Worm (Caenorhabditis elegans): Measurements from ENCODE around the gene T26H5.8.

Gene T26H5.8

ce11 chrV:15432457-15432856 lies at the start of gene T26H5.8:
Gene T26H5.8 (minus strand): TSS chrV:15432726.
- no peak for TF ChIP-seq unc-62 (GFP tag; optimal IDR thresholded peaks at IDR 0.05)

ce11 chrV:15481374-15481773 lies 48.8 kb upstream of the T26H5.8 start, which contains the start of gene nhr-150:
Gene nhr-150 (minus strand): TSS chrV:15481465.
- TF ChIP-seq unc-62 (GFP tag; optimal IDR thresholded peaks at IDR 0.05) = no peak

- TF ChIP-seq unc-62 (GFP tag; optimal IDR thresholded peaks at IDR 0.05) = no peak
Measured at ce11 chrV:15480505-15481075, 48.1 kb upstream of the T26H5.8 start.

ce11 chrV:15479825-15480224 lies 47.3 kb upstream of the T26H5.8 start:
- TF ChIP-seq unc-62 (GFP tag; optimal IDR thresholded peaks at IDR 0.05) = no peak

ce11 chrV:15479107-15479506 lies 46.6 kb upstream of the T26H5.8 start:
- no peak for TF ChIP-seq unc-62 (GFP tag; optimal IDR thresholded peaks at IDR 0.05)

- TF ChIP-seq unc-62 (GFP tag; optimal IDR thresholded peaks at IDR 0.05) = no peak
Measured at ce11 chrV:15478597-15478996, 46.1 kb upstream of the T26H5.8 start, which contains the start of gene C06B8.2. Gene C06B8.2 (minus strand): TSS chrV:15478749.

ce11 chrV:15471029-15471428 lies 38.5 kb upstream of the T26H5.8 start, which contains the start of gene dpf-1:
Gene dpf-1 (plus strand): TSS chrV:15471329.
- TF ChIP-seq unc-62 (GFP tag; optimal IDR thresholded peaks at IDR 0.05) = no peak

ce11 chrV:15466719-15467118 lies 34.2 kb upstream of the T26H5.8 start:
- no peak for TF ChIP-seq unc-62 (GFP tag; optimal IDR thresholded peaks at IDR 0.05)

- no peak for TF ChIP-seq unc-62 (GFP tag; optimal IDR thresholded peaks at IDR 0.05)
Measured at ce11 chrV:15466017-15466416, 33.5 kb upstream of the T26H5.8 start.

ce11 chrV:15465032-15465727 lies 32.7 kb upstream of the T26H5.8 start, which contains the start of gene pqn-71:
Gene pqn-71 (plus strand): TSS chrV:15465677.
- no peak for TF ChIP-seq unc-62 (GFP tag; optimal IDR thresholded peaks at IDR 0.05)

ce11 chrV:15464402-15464801 lies 31.9 kb upstream of the T26H5.8 start, which contains the start of gene rocf-1:
Gene rocf-1 (minus strand): TSS chrV:15464502.
- TF ChIP-seq unc-62 (GFP tag; optimal IDR thresholded peaks at IDR 0.05) = no peak

- no peak for TF ChIP-seq unc-62 (GFP tag; optimal IDR thresholded peaks at IDR 0.05)
Measured at ce11 chrV:15459088-15459487, 26.6 kb upstream of the T26H5.8 start, which contains the start of gene str-71. Gene str-71 (minus strand): TSS chrV:15459188.

- TF ChIP-seq unc-62 (GFP tag; optimal IDR thresholded peaks at IDR 0.05) = no peak
Measured at ce11 chrV:15454322-15454721, 21.8 kb upstream of the T26H5.8 start.

- TF ChIP-seq unc-62 (GFP tag; optimal IDR thresholded peaks at IDR 0.05) = no peak
Measured at ce11 chrV:15451421-15451820, 18.9 kb upstream of the T26H5.8 start, which contains the start of gene srw-33. Gene srw-33 (minus strand): TSS chrV:15451521.

- TF ChIP-seq unc-62 (GFP tag; optimal IDR thresholded peaks at IDR 0.05) = no peak
Measured at ce11 chrV:15448865-15449264, 16.3 kb upstream of the T26H5.8 start, which contains the start of gene T26H5.14. Gene T26H5.14 (plus strand): TSS chrV:15449165.

- no peak for TF ChIP-seq unc-62 (GFP tag; optimal IDR thresholded peaks at IDR 0.05)
Measured at ce11 chrV:15448408-15448807, 15.9 kb upstream of the T26H5.8 start, which contains the start of gene T26H5.4. Gene T26H5.4 (minus strand): TSS chrV:15448701.

ce11 chrV:15445437-15445836 lies 12.9 kb upstream of the T26H5.8 start, which contains the start of gene srh-239:
Gene srh-239 (plus strand): TSS chrV:15445737.
- TF ChIP-seq unc-62 (GFP tag; optimal IDR thresholded peaks at IDR 0.05) = no peak
